Worm (Caenorhabditis elegans) whole organism, young adult: ENCODE data around the gene F18A1.1.

ENCODE experiments used
- B0336.3 ChIP-seq: fragments of 200-800 bp; sonication (Bioruptor generic); IDR thresholded peaks from 2 replicates; pipeline ENCODE4 v1.3.6; 2022; ENCODE audit warnings: missing genetic modification characterization, missing compliant biosample characterization
- F22D6.2 ChIP-seq: sonication (generic microtip); optimal IDR thresholded peaks from 2 replicates; lab custom pipeline; 2016; ENCODE audit warnings: mild to moderate bottlenecking, missing genetic modification characterization, missing compliant biosample characterization
- F37B4.10 ChIP-seq: fragments of 200-800 bp; sonication (Bioruptor generic); IDR thresholded peaks from 2 replicates; pipeline ENCODE4 v1.3.6; 2022; ENCODE audit warnings: missing genetic modification characterization, missing compliant biosample characterization
- F39B2.1 ChIP-seq: fragments of 200-800 bp; sonication (Bioruptor generic); IDR thresholded peaks from 2 replicates; pipeline ENCODE4 v1.3.6; 2022; ENCODE audit warnings: missing genetic modification reagents, missing genetic modification characterization, missing compliant biosample characterization
- F49E8.2 ChIP-seq: sonication (generic microtip); optimal IDR thresholded peaks from 3 replicates; lab custom pipeline; 2017; ENCODE audit warnings: missing genetic modification characterization, mild to moderate bottlenecking, missing compliant biosample characterization, antibody characterized with exemption, moderate library complexity; ENCODE audit not compliant: insufficient read depth
- T26A5.8 ChIP-seq: sonication (generic microtip); optimal IDR thresholded peaks from 2 replicates; lab custom pipeline; 2016; ENCODE audit warnings: missing genetic modification characterization, missing compliant biosample characterization
- Y53F4B.3 ChIP-seq: fragments of 200-800 bp; sonication (Bioruptor generic); IDR thresholded peaks from 2 replicates; pipeline ENCODE4 v1.3.6; 2022; ENCODE audit warnings: missing genetic modification reagents, missing genetic modification characterization, missing compliant biosample characterization
- akir-1 ChIP-seq: fragments of 200-800 bp; sonication (Bioruptor generic); optimal IDR thresholded peaks from 2 replicates; lab custom pipeline; 2018; ENCODE audit warnings: mild to moderate bottlenecking, missing genetic modification characterization, moderate library complexity, missing compliant biosample characterization
- atf-7 ChIP-seq: sonication (generic microtip); optimal IDR thresholded peaks from 2 replicates; lab custom pipeline; 2017; ENCODE audit warnings: mild to moderate bottlenecking, missing genetic modification characterization, missing compliant biosample characterization
- cebp-1 ChIP-seq, 2 experiments: fragments of 200-800 bp in 1 of 2; sonication (Bioruptor generic) in 1 of 2; sonication (generic microtip) in 1 of 2; IDR thresholded peaks in 1 of 2; optimal IDR thresholded peaks in 1 of 2; 2 replicates each; pipeline versions ENCODE4 v1.3.6 to Lab custom; 2017 to 2022; ENCODE audit warnings: missing compliant biosample characterization in 2 of 2, missing genetic modification characterization in 2 of 2, mild to moderate bottlenecking in 1 of 2, missing genetic modification reagents in 1 of 2, moderate library complexity in 1 of 2
- ceh-27 ChIP-seq: fragments of 200-800 bp; sonication (Bioruptor generic); optimal IDR thresholded peaks from 2 replicates; lab custom pipeline; 2018; ENCODE audit warnings: mild to moderate bottlenecking, missing genetic modification characterization, moderate library complexity, missing compliant biosample characterization
- ceh-79 ChIP-seq: sonication (generic microtip); optimal IDR thresholded peaks from 2 replicates; lab custom pipeline; 2017; ENCODE audit warnings: mild to moderate bottlenecking, missing genetic modification characterization, missing compliant biosample characterization
- ceh-91 ChIP-seq: fragments of 200-800 bp; sonication (Bioruptor generic); IDR thresholded peaks from 2 replicates; pipeline ENCODE4 v1.3.6; 2022; ENCODE audit warnings: missing genetic modification reagents, missing genetic modification characterization, missing compliant biosample characterization
- ekl-4 ChIP-seq: fragments of 200-800 bp; sonication (Bioruptor generic); IDR thresholded peaks from 2 replicates; pipeline ENCODE4 v1.3.6; 2022; ENCODE audit warnings: missing genetic modification reagents, missing genetic modification characterization, missing compliant biosample characterization
- him-1 ChIP-seq: sonication (generic microtip); optimal IDR thresholded peaks from 2 replicates; lab custom pipeline; 2016; ENCODE audit warnings: missing genotype, missing genetic modification reagents, missing genetic modification characterization, missing compliant biosample characterization
- hmg-1.2 ChIP-seq: fragments of 200-800 bp; sonication (Bioruptor generic); IDR thresholded peaks from 2 replicates; pipeline ENCODE4 v1.3.6; 2022; ENCODE audit warnings: missing genetic modification reagents, missing genetic modification characterization, missing compliant biosample characterization
- hrde-1 ChIP-seq: sonication (generic microtip); optimal IDR thresholded peaks from 2 replicates; lab custom pipeline; 2016; ENCODE audit warnings: missing genetic modification characterization, mild to moderate bottlenecking, missing compliant biosample characterization, moderate library complexity, missing genotype, missing genetic modification reagents, borderline replicate concordance
- lag-1 ChIP-seq: fragments of 200-800 bp; sonication (Bioruptor generic); IDR thresholded peaks from 2 replicates; pipeline ENCODE4 v1.3.6; 2022; ENCODE audit warnings: missing genetic modification reagents, missing genetic modification characterization, missing compliant biosample characterization
- let-607 ChIP-seq, 2 experiments: fragments of 200-800 bp in 1 of 2; sonication (Bioruptor generic) in 1 of 2; sonication (generic microtip) in 1 of 2; optimal IDR thresholded peaks; 2 replicates each; lab custom pipeline; 2016 to 2018; ENCODE audit warnings: mild to moderate bottlenecking in 2 of 2, missing compliant biosample characterization in 2 of 2, missing genetic modification characterization in 2 of 2, moderate library complexity in 2 of 2, missing genotype in 1 of 2
- lin-54 ChIP-seq: fragments of 200-800 bp; sonication (Bioruptor generic); optimal IDR thresholded peaks from 2 replicates; lab custom pipeline; 2018; ENCODE audit warnings: mild to moderate bottlenecking, missing genetic modification characterization, missing compliant biosample characterization
- lsl-1 ChIP-seq: fragments of 200-800 bp; sonication (Bioruptor generic); optimal IDR thresholded peaks from 2 replicates; lab custom pipeline; 2018; ENCODE audit warnings: mild to moderate bottlenecking, missing genetic modification characterization, moderate library complexity, missing compliant biosample characterization
- madf-3 ChIP-seq: fragments of 200-800 bp; sonication (Bioruptor generic); IDR thresholded peaks from 2 replicates; pipeline ENCODE4 v1.3.6; 2022; ENCODE audit warnings: missing genetic modification reagents, missing genetic modification characterization, missing compliant biosample characterization
- madf-6 ChIP-seq: fragments of 200-800 bp; sonication (Bioruptor generic); IDR thresholded peaks from 2 replicates; pipeline ENCODE4 v1.3.6; 2022; ENCODE audit warnings: missing genetic modification reagents, missing genetic modification characterization, missing compliant biosample characterization
- mcd-1 ChIP-seq: fragments of 200-800 bp; sonication (Bioruptor generic); IDR thresholded peaks from 2 replicates; pipeline ENCODE4 v1.3.6; 2022; ENCODE audit warnings: missing genetic modification reagents, missing genetic modification characterization, missing compliant biosample characterization
- nfya-2 ChIP-seq: fragments of 200-800 bp; sonication (Bioruptor generic); IDR thresholded peaks from 2 replicates; pipeline ENCODE4 v1.3.6; 2022; ENCODE audit warnings: missing genetic modification reagents, missing genetic modification characterization, missing compliant biosample characterization
- nhr-120 ChIP-seq: fragments of 200-800 bp; sonication (Bioruptor generic); IDR thresholded peaks from 2 replicates; pipeline ENCODE4 v1.3.6; 2022; ENCODE audit warnings: missing genetic modification characterization, missing compliant biosample characterization
- pbrm-1 ChIP-seq: fragments of 200-800 bp; sonication (Bioruptor generic); IDR thresholded peaks from 2 replicates; pipeline ENCODE4 v1.3.6; 2022; ENCODE audit warnings: missing genetic modification reagents, missing genetic modification characterization, missing compliant biosample characterization
- rcor-1 ChIP-seq: fragments of 200-800 bp; sonication (Bioruptor generic); IDR thresholded peaks from 2 replicates; pipeline ENCODE4 v1.3.6; 2022; ENCODE audit warnings: missing genetic modification reagents, missing genetic modification characterization, missing compliant biosample characterization
- repo-1 ChIP-seq: sonication (generic microtip); optimal IDR thresholded peaks from 2 replicates; lab custom pipeline; 2017; ENCODE audit warnings: mild to moderate bottlenecking, missing genetic modification characterization, missing compliant biosample characterization
- sdz-38 ChIP-seq: sonication (generic microtip); optimal IDR thresholded peaks from 2 replicates; lab custom pipeline; 2016; ENCODE audit warnings: missing genotype, missing genetic modification characterization, missing compliant biosample characterization
- sea-2 ChIP-seq: fragments of 200-800 bp; sonication (Bioruptor generic); IDR thresholded peaks from 2 replicates; pipeline ENCODE4 v1.3.6; 2022; ENCODE audit warnings: missing genetic modification characterization, missing compliant biosample characterization
- snpc-3.4 ChIP-seq: sonication (generic microtip); optimal IDR thresholded peaks from 2 replicates; lab custom pipeline; 2017; ENCODE audit warnings: missing genetic modification characterization, mild to moderate bottlenecking, missing compliant biosample characterization, antibody characterized with exemption, moderate library complexity, missing genotype, missing genetic modification reagents
- tbp1 ChIP-seq: fragments of 200-800 bp; sonication (Bioruptor generic); optimal IDR thresholded peaks from 2 replicates; lab custom pipeline; 2018; ENCODE audit warnings: mild to moderate bottlenecking, missing genetic modification characterization, missing compliant biosample characterization
- zfh-2 ChIP-seq: fragments of 200-800 bp; sonication (Bioruptor generic); conservative IDR thresholded peaks from 2 replicates; pipeline ENCODE4 v1.3.6; 2022; ENCODE audit warnings: missing genetic modification reagents, missing genetic modification characterization, missing compliant biosample characterization

The F18A1.1 gene

DNA sequence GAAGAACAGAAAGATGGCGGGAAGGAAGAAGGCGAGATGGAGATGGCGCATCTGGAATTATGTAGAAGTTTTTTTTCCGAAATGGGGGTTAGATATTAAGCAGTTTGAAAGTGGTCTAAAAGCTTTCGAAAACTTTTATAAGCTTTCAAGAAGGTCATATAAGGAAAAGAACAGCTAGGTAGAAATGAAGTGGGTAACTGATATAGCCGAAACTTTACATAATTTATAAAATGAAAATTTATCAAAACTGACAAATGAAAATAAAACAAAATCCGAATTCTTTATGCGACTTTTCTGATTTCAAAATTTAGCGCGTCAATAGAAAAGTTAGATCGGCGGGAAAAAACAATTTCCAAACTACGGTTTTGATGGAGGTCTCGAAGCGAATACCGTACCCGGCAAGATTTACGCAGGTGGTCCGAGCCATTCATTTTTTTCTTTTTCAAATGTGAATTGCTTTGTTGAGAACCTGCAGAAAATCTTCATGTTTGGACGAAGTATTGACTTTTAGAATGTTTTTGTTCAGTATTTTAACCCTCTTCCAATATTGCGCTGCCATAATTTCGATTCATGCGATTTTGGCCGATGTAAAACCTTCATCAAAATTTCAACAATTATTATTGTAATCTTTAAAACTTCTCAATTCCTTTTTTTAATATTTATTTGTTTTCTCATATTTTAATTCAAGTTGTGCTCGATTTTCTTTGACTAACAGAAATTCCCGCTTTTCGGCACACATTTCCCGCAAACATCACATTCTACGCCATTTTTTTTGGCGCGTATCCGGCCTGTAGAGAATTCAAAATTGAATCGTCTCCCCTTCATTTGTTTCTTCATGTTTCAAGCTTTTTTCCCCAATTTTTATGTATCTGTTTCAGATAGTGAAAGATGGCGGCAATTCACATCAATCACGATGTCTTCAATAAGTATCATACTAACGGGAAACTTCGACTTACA lies 20.7 kb upstream of the F18A1.1 start, which contains the start of the genes F18A1.7 and rpa-1 (continued):
- TF ChIP-seq F22D6.2 (no peak), F37B4.10 (no peak), lin-54 (peak; percentile 85), madf-3 (GFP tag; lab: Robert Waterston, UW) (peak; percentile 80), ceh-91 (GFP tag; lab: Robert Waterston, UW) (peak; percentile 96), snpc-3.4 (tag; lab: Kevin White, UChicago) (peak; percentile 79)

DNA sequence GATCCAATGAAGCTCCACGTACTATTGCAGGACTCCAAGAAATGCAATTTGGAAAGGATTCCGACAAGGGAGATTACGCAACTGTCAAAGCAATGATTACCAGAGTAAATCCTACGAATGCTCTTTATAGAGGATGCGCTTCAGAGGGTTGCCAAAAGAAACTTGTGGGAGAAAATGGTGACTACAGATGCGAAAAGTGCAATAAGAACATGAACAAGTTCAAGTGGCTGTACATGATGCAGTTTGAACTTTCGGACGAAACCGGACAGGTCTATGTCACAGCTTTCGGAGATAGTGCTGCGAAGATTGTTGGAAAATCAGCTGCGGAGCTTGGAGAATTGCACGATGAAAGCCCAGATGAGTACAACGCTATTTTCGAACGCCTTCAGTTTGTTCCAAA lies 18.4 kb upstream of the F18A1.1 start:
- TF ChIP-seq F37B4.10 (0 out of 2 replicates have a peak, but pooled peaks have one; percentile 9), lsl-1 (no peak)

DNA sequence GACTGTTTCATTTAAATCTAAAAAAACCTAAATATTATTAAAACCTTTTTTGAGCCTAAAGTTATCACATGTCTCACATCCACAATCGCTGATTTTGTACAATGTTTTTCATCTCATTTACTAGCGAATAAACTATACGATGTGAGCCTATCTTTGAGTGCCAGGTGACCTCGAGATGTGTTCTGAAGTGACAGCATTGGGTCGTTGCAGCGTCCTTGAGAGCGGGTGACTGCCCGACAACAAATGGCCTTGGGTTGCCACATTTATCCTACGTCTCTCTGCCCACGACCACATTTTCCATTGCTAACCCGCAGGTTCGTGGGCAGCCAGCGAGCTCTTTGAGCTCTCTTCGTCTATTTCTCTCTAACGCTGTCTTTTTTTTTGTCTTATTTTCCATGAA lies 17.7 kb upstream of the F18A1.1 start, which contains the start of gene lir-2:
Gene lir-2 (plus strand): TSS at position 301 of the 400 bp plus-strand sequence.
- TF ChIP-seq hmg-1.2 (GFP tag; lab: Robert Waterston, UW) = peak; percentile 29; the same call in 1 of the 2 replicates
- TF ChIP-seq lag-1 (GFP tag; lab: Robert Waterston, UW) = no peak
- no peak for TF ChIP-seq F49E8.2 (tag; lab: Kevin White, UChicago)
- TF ChIP-seq repo-1 = no peak
- 0 out of 2 replicates have a peak, but pooled peaks have one; percentile 28 for TF ChIP-seq madf-3 (GFP tag; lab: Robert Waterston, UW)
- TF ChIP-seq cebp-1 (GFP tag; IDR thresholded peaks at IDR 0.05; lab: Robert Waterston, UW) = no peak
- TF ChIP-seq cebp-1 (tag; optimal IDR thresholded peaks at IDR 0.05; lab: Kevin White, UChicago) = peak; percentile 20
- TF ChIP-seq zfh-2 (GFP tag; lab: Robert Waterston, UW) = 0 out of 2 replicates have a peak, but pooled peaks have one; percentile 22
- no peak for TF ChIP-seq T26A5.8 (tag; lab: Kevin White, UChicago)
- TF ChIP-seq hrde-1 (tag; lab: Kevin White, UChicago) = peak; percentile 10
- no peak for TF ChIP-seq sea-2 (GFP tag; lab: Robert Waterston, UW)
- TF ChIP-seq madf-6 (GFP tag; lab: Robert Waterston, UW) = 0 out of 2 replicates have a peak, but pooled peaks have one; percentile 19
- no peak for TF ChIP-seq Y53F4B.3 (GFP tag; lab: Robert Waterston, UW)
- TF ChIP-seq him-1 (tag; lab: Kevin White, UChicago) = no peak
- peak; percentile 21; the same call in 1 of the 2 replicates for TF ChIP-seq rcor-1 (GFP tag; lab: Robert Waterston, UW)
- peak; percentile 10 for TF ChIP-seq ceh-27 (GFP tag; lab: Kevin White, UChicago)
- no peak for TF ChIP-seq ceh-79
- TF ChIP-seq lsl-1 = no peak

DNA sequence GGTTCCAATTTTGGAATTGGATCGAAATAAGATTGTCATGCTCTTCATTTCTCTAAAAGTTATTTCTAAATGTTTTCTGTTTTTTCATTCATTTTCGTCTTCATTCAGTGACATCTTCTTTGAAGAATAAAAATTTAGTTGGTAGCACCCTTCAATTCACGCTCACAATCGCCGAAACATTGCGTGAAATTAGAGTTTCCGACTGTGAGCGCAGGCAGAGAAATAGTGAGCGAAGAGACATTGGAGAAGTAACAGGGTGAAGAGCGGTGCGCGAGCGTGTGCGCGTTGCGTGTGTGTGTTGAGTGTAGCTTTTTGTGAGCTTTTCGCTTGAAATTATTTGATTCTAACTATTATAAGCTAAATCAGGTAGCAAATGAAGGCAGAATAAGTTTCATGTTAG lies 15.3 kb upstream of the F18A1.1 start:
- 0 out of 2 replicates have a peak, but pooled peaks have one; percentile 31 for TF ChIP-seq pbrm-1 (GFP tag; lab: Robert Waterston, UW)
- TF ChIP-seq B0336.3 = no peak
- no peak for TF ChIP-seq sdz-38 (tag; lab: Kevin White, UChicago)
- TF ChIP-seq ceh-27 (GFP tag; lab: Kevin White, UChicago) = peak; percentile 16
- 0 out of 2 replicates have a peak, but pooled peaks have one; percentile 14 for TF ChIP-seq mcd-1 (GFP tag; lab: Robert Waterston, UW)
- no peak for TF ChIP-seq cebp-1 (GFP tag; IDR thresholded peaks at IDR 0.05; lab: Robert Waterston, UW)
- TF ChIP-seq cebp-1 (tag; optimal IDR thresholded peaks at IDR 0.05; lab: Kevin White, UChicago) = peak; percentile 52
- TF ChIP-seq hmg-1.2 (GFP tag; lab: Robert Waterston, UW) = peak; percentile 65; the same call in 1 of the 2 replicates

DNA sequence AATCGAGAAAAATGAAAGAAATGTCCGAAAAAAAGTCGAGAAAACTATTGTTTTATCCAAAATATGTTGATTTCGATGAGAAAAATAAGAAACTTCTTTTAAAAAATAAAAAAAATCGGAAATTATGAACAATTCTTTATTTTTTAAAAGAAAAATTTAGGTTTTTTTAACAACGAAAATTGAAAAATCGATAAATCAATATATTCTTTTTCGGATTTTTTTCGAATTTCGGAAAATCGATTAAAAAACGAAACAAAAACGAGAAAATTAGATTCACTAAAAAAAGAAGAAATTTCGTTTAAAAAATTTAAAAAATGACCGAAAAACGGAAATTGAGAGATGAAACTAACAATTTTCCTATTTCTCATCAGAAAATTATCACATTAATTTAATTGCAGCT lies 14.7 kb upstream of the F18A1.1 start:
- no peak for TF ChIP-seq nhr-120 (GFP tag; lab: Robert Waterston, UW)
- no peak for TF ChIP-seq tbp1
- TF ChIP-seq atf-7 = no peak
- no peak for TF ChIP-seq ekl-4 (GFP tag; lab: Robert Waterston, UW)
- TF ChIP-seq akir-1 (GFP tag; lab: Kevin White, UChicago) = no peak
- no peak for TF ChIP-seq let-607 (tag; optimal IDR thresholded peaks at IDR 0.05; lab: Kevin White, UChicago)
- no peak for TF ChIP-seq nfya-2 (GFP tag; lab: Robert Waterston, UW)
- TF ChIP-seq F39B2.1 = no peak
